Worm (Caenorhabditis elegans): ENCODE results near the gene lad-2.

DNA sequence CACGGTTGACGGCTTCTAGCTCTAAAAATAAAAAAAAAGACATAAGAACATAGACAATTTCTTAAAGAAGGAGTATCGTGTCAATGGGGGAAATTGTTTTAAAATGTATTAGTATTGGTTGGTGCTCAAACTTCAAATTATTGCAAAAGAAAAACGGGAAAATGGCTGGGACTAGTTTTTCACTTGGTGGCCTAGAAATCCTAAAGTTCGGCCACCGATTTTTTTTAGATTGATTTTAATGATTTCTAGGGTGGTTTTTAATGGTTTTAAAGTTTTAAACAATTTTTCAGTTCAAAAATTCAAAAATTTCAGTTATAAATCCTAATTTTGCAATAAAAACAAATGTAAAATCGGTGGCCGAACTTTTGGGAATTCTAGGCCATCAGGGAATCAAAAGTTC is 8.4 kb upstream of the lad-2 start:
- TF ChIP-seq ztf-23 (GFP tag; IDR thresholded peaks at IDR 0.05) (no peak), cog-1 (tag; optimal IDR thresholded peaks at IDR 0.05) (no peak), flt-1 (GFP tag; IDR thresholded peaks at IDR 0.05) (no peak), ztf-29 (GFP tag; IDR thresholded peaks at IDR 0.05) (no peak)
